Worm (Caenorhabditis elegans): ENCODE data around the gene acc-3.

- TF ChIP-seq M03D4.4 (tag; optimal IDR thresholded peaks at IDR 0.05) (no peak), unc-62 (GFP tag; optimal IDR thresholded peaks at IDR 0.05) (no peak), elt-1 (tag; optimal IDR thresholded peaks at IDR 0.05; ENCODE audit: borderline replicate concordance, insufficient read depth) (no peak), nhr-76 (tag; optimal IDR thresholded peaks at IDR 0.05) (no peak)
Observed at ce11 chrX:4682616-4683015, 44.7 kb downstream of the acc-3 start, which contains the start of gene K02G10.15.
